Worm (Caenorhabditis elegans) whole organism, midembryonic: ENCODE measurements around the gene cpar-1.

Experiments used
- T22C8.4 ChIP-seq: fragments of 200-800 bp; sonication (Bioruptor generic); IDR thresholded peaks from 2 replicates; pipeline ENCODE4 v1.3.6; 2022; ENCODE audit warnings: missing genetic modification characterization, missing compliant biosample characterization
- cog-1 ChIP-seq: sonication (generic microtip); optimal IDR thresholded peaks from 2 replicates; lab custom pipeline; 2016; ENCODE audit warnings: missing genetic modification characterization, missing compliant biosample characterization
- flt-1 ChIP-seq: fragments of 200-800 bp; sonication (Bioruptor generic); IDR thresholded peaks from 2 replicates; pipeline ENCODE4 v1.3.6; 2022; ENCODE audit warnings: missing genetic modification characterization, missing compliant biosample characterization
- med-1 ChIP-seq: sonication (generic microtip); optimal IDR thresholded peaks from 2 replicates; lab custom pipeline; 2017; ENCODE audit warnings: missing genetic modification characterization, mild to moderate bottlenecking, missing compliant biosample characterization, antibody characterized with exemption, missing genetic modification reagents; ENCODE audit not compliant: insufficient read depth
- ref-1 ChIP-seq: fragments of 200-800 bp; sonication (Bioruptor generic); conservative IDR thresholded peaks from 2 replicates; pipeline ENCODE4 v1.3.6; 2022; ENCODE audit warnings: missing genetic modification reagents, missing genetic modification characterization, missing compliant biosample characterization
- ztf-23 ChIP-seq: fragments of 200-800 bp; sonication (Bioruptor generic); IDR thresholded peaks from 2 replicates; pipeline ENCODE4 v1.3.6; 2022; ENCODE audit warnings: missing genetic modification reagents, missing genetic modification characterization, missing compliant biosample characterization
- ztf-29 ChIP-seq: fragments of 200-800 bp; sonication (Bioruptor generic); IDR thresholded peaks from 2 replicates; pipeline ENCODE4 v1.3.6; 2022; ENCODE audit warnings: missing genetic modification reagents, missing genetic modification characterization, missing compliant biosample characterization

DNA sequence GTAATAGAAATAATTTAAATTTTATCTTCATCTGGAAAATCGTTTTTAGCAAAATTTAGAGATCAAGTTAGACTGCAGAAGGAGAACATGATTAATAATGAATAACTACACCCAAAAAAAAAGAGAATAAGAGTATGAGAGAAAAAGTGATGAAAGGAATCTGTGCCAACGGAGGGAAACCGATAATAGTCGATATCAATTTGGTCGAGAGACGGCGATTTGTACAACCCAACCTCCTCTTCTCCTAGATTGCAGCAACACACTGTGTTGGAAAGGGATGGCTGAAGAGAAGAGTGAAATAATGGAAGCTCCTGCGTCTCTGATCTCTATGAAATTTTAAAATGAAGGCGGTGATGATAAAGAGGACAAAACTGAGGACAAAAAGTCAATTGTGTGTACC is 40.6 kb downstream of the cpar-1 start:
- TF ChIP-seq flt-1 (GFP tag; lab: Robert Waterston, UW): no peak
- no peak for TF ChIP-seq ztf-29 (GFP tag; lab: Robert Waterston, UW)
- TF ChIP-seq ztf-23 (GFP tag; lab: Robert Waterston, UW): no peak
- no peak for TF ChIP-seq ref-1
- TF ChIP-seq T22C8.4: no peak
- no peak for TF ChIP-seq cog-1 (tag; lab: Kevin White, UChicago)
- no peak for TF ChIP-seq med-1 (GFP tag; lab: Kevin White, UChicago)
